Worm (Caenorhabditis elegans) whole organism, late embryonic: Measurements from ENCODE around the gene wrt-6.

Source experiments
- ama-1 ChIP-seq: fragments of 150-350 bp; optimal IDR thresholded peaks from 2 replicates; lab custom pipeline; 2014
- ceh-22 ChIP-seq: sonication (generic microtip); optimal IDR thresholded peaks from 2 replicates; lab custom pipeline; 2017; ENCODE audit warnings: missing biosample characterization, missing genetic modification characterization
- ceh-31 ChIP-seq: sonication (generic microtip); optimal IDR thresholded peaks from 2 replicates; lab custom pipeline; 2016; ENCODE audit warnings: missing genetic modification characterization, missing compliant biosample characterization
- ceh-34 ChIP-seq: sonication (generic microtip); optimal IDR thresholded peaks from 2 replicates; lab custom pipeline; 2016; ENCODE audit warnings: mild to moderate bottlenecking, missing genetic modification characterization, missing compliant biosample characterization
- dmd-4 ChIP-seq: sonication (generic microtip); optimal IDR thresholded peaks from 2 replicates; lab custom pipeline; 2016; ENCODE audit warnings: borderline replicate concordance, missing genetic modification characterization, missing compliant biosample characterization
- eyg-1 ChIP-seq: sonication (generic microtip); optimal IDR thresholded peaks from 2 replicates; lab custom pipeline; 2016; ENCODE audit warnings: missing genotype, missing genetic modification characterization, missing compliant biosample characterization
- unc-42 ChIP-seq: sonication (generic microtip); optimal IDR thresholded peaks from 2 replicates; lab custom pipeline; 2016; ENCODE audit warnings: missing genotype, missing genetic modification characterization, missing compliant biosample characterization

DNA sequence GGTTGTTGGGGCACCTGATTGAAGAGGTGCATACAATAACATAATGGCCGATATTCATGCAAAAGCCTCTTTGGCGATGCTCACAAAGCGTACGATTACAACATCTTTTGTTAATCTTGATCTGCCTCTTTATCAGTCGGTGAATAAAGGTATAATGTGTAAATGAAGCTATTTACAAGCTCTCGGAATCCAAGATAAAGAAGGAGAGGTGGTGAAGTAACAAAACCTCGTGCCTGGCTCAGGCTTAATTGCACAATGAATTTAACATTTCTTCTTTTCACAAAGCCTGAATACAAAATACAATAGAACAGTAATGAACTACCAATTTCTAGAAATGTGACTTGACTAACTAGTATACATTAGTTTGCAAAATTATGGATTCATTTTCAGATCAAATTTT lies 27.2 kb downstream of the wrt-6 start:
- TF ChIP-seq ama-1 (no peak), ceh-31 (no peak), dmd-4 (tag; lab: Kevin White, UChicago) (no peak), unc-42 (tag; lab: Kevin White, UChicago) (no peak), eyg-1 (tag; lab: Kevin White, UChicago) (no peak), ceh-22 (no peak), ceh-34 (no peak)
